Worm (Caenorhabditis elegans) whole organism, late embryonic: ENCODE measurements around the gene snn-1.

ENCODE experiments used
- C08G9.2 ChIP-seq: sonication (generic microtip); optimal IDR thresholded peaks from 2 replicates; lab custom pipeline; 2016; ENCODE audit warnings: mild to moderate bottlenecking, missing genetic modification characterization, moderate library complexity, missing compliant biosample characterization
- C38D4.7 ChIP-seq: fragments of 200-800 bp; sonication (Bioruptor generic); optimal IDR thresholded peaks from 2 replicates; lab custom pipeline; 2018; ENCODE audit warnings: mild to moderate bottlenecking, missing genetic modification characterization, moderate library complexity, missing compliant biosample characterization
- F13H6.1 ChIP-seq: sonication (generic microtip); optimal IDR thresholded peaks from 2 replicates; lab custom pipeline; 2016; ENCODE audit warnings: missing genetic modification characterization, missing compliant biosample characterization
- K09A11.1 ChIP-seq: sonication (generic microtip); optimal IDR thresholded peaks from 2 replicates; lab custom pipeline; 2017; ENCODE audit warnings: antibody characterized with exemption, mild to moderate bottlenecking, missing genetic modification characterization, missing compliant biosample characterization; ENCODE audit not compliant: insufficient read depth
- T23F11.4 ChIP-seq: fragments of 200-800 bp; sonication (Bioruptor generic); optimal IDR thresholded peaks from 2 replicates; lab custom pipeline; 2018; ENCODE audit warnings: mild to moderate bottlenecking, missing genetic modification characterization, missing compliant biosample characterization
- ahr-1 ChIP-seq: sonication (generic microtip); optimal IDR thresholded peaks from 2 replicates; lab custom pipeline; 2016; ENCODE audit warnings: missing genetic modification characterization, missing compliant biosample characterization
- ama-1 ChIP-seq: fragments of 150-350 bp; optimal IDR thresholded peaks from 2 replicates; lab custom pipeline; 2014
- ceh-14 ChIP-seq: sonication (generic microtip); optimal IDR thresholded peaks from 2 replicates; lab custom pipeline; 2016; ENCODE audit warnings: missing genotype, missing genetic modification characterization, missing compliant biosample characterization
- ceh-18 ChIP-seq: sonication (generic microtip); optimal IDR thresholded peaks from 2 replicates; lab custom pipeline; 2016; ENCODE audit warnings: missing genetic modification characterization, missing compliant biosample characterization
- ceh-2 ChIP-seq: sonication (generic microtip); optimal IDR thresholded peaks from 2 replicates; lab custom pipeline; 2016; ENCODE audit warnings: missing genotype, missing genetic modification characterization, missing compliant biosample characterization
- ceh-22 ChIP-seq: sonication (generic microtip); optimal IDR thresholded peaks from 2 replicates; lab custom pipeline; 2017; ENCODE audit warnings: missing biosample characterization, missing genetic modification characterization
- ceh-31 ChIP-seq: sonication (generic microtip); optimal IDR thresholded peaks from 2 replicates; lab custom pipeline; 2016; ENCODE audit warnings: missing genetic modification characterization, missing compliant biosample characterization
- ceh-34 ChIP-seq: sonication (generic microtip); optimal IDR thresholded peaks from 2 replicates; lab custom pipeline; 2016; ENCODE audit warnings: mild to moderate bottlenecking, missing genetic modification characterization, missing compliant biosample characterization
- ceh-45 ChIP-seq: fragments of 200-800 bp; sonication (Bioruptor generic); IDR thresholded peaks from 2 replicates; pipeline ENCODE4 v1.3.6; 2022; ENCODE audit warnings: missing genetic modification reagents, missing genetic modification characterization, missing compliant biosample characterization
- ceh-48 ChIP-seq: sonication (generic microtip); optimal IDR thresholded peaks from 2 replicates; lab custom pipeline; 2016; ENCODE audit warnings: missing genetic modification characterization, inconsistent platforms, missing compliant biosample characterization
- che-1 ChIP-seq: sonication (generic microtip); optimal IDR thresholded peaks from 2 replicates; lab custom pipeline; 2016; ENCODE audit warnings: mild to moderate bottlenecking, missing genetic modification characterization, missing compliant biosample characterization
- dmd-4 ChIP-seq: sonication (generic microtip); optimal IDR thresholded peaks from 2 replicates; lab custom pipeline; 2016; ENCODE audit warnings: borderline replicate concordance, missing genetic modification characterization, missing compliant biosample characterization
- dve-1 ChIP-seq: sonication (generic microtip); optimal IDR thresholded peaks from 2 replicates; lab custom pipeline; 2017; ENCODE audit warnings: antibody characterized with exemption, mild to moderate bottlenecking, missing genetic modification characterization, missing compliant biosample characterization
- elt-2 ChIP-seq: sonication (generic microtip); optimal IDR thresholded peaks from 2 replicates; lab custom pipeline; 2016; ENCODE audit warnings: missing genetic modification reagents, missing genetic modification characterization, missing compliant biosample characterization
- elt-4 ChIP-seq: sonication (generic microtip); optimal IDR thresholded peaks from 2 replicates; lab custom pipeline; 2016; ENCODE audit warnings: missing genetic modification characterization, missing compliant biosample characterization
- eyg-1 ChIP-seq: sonication (generic microtip); optimal IDR thresholded peaks from 2 replicates; lab custom pipeline; 2016; ENCODE audit warnings: missing genotype, missing genetic modification characterization, missing compliant biosample characterization
- fax-1 ChIP-seq: sonication (generic microtip); optimal IDR thresholded peaks from 2 replicates; lab custom pipeline; 2016; ENCODE audit warnings: missing genotype, missing genetic modification characterization, missing compliant biosample characterization
- fkh-6 ChIP-seq: sonication (generic microtip); optimal IDR thresholded peaks from 2 replicates; lab custom pipeline; 2016; ENCODE audit warnings: missing genetic modification characterization, missing compliant biosample characterization
- hlh-30 ChIP-seq: sonication (generic microtip); optimal IDR thresholded peaks from 2 replicates; lab custom pipeline; 2017; ENCODE audit warnings: antibody characterized with exemption, missing genetic modification characterization, missing compliant biosample characterization; ENCODE audit not compliant: insufficient read depth
- lim-6 ChIP-seq: sonication (generic microtip); optimal IDR thresholded peaks from 2 replicates; lab custom pipeline; 2016; ENCODE audit warnings: missing genetic modification characterization, missing compliant biosample characterization
- madf-2 ChIP-seq: sonication (generic microtip); optimal IDR thresholded peaks from 2 replicates; lab custom pipeline; 2017; ENCODE audit warnings: missing genetic modification characterization, missing compliant biosample characterization
- mec-3 ChIP-seq: sonication (generic microtip); optimal IDR thresholded peaks from 2 replicates; lab custom pipeline; 2016; ENCODE audit warnings: borderline replicate concordance, missing genetic modification characterization, missing compliant biosample characterization
- nfya-1 ChIP-seq: sonication (generic microtip); optimal IDR thresholded peaks from 2 replicates; lab custom pipeline; 2017; ENCODE audit warnings: missing genetic modification characterization, mild to moderate bottlenecking, missing compliant biosample characterization, antibody characterized with exemption, moderate library complexity
- nhr-232 ChIP-seq: sonication (generic microtip); optimal IDR thresholded peaks from 2 replicates; lab custom pipeline; 2016; ENCODE audit warnings: missing genetic modification characterization, missing compliant biosample characterization
- npax-4 ChIP-seq: sonication (generic microtip); optimal IDR thresholded peaks from 2 replicates; lab custom pipeline; 2016; ENCODE audit warnings: missing genetic modification characterization, missing compliant biosample characterization
- pat-9 ChIP-seq: fragments of 200-800 bp; sonication (Bioruptor generic); optimal IDR thresholded peaks from 2 replicates; lab custom pipeline; 2018; ENCODE audit warnings: mild to moderate bottlenecking, missing genetic modification characterization, moderate library complexity, missing compliant biosample characterization
- pax-1 ChIP-seq: fragments of 150-350 bp; optimal IDR thresholded peaks from 2 replicates; lab custom pipeline; 2014; ENCODE audit warnings: missing biosample characterization, missing genetic modification characterization
- pha-2 ChIP-seq: sonication (generic microtip); optimal IDR thresholded peaks from 2 replicates; lab custom pipeline; 2017; ENCODE audit warnings: mild to moderate bottlenecking, missing genetic modification characterization, missing compliant biosample characterization
- pha-4 ChIP-seq: fragments of 150-350 bp; optimal IDR thresholded peaks from 2 replicates; lab custom pipeline; 2018; ENCODE audit warnings: missing biosample characterization, missing genetic modification reagents, missing genetic modification characterization
- pqm-1 ChIP-seq: sonication (generic microtip); optimal IDR thresholded peaks from 2 replicates; lab custom pipeline; 2016; ENCODE audit warnings: missing genetic modification characterization, missing compliant biosample characterization
- pros-1 ChIP-seq: fragments of 150-350 bp; optimal IDR thresholded peaks from 2 replicates; lab custom pipeline; 2014; ENCODE audit warnings: missing biosample characterization, missing genetic modification reagents, missing genetic modification characterization
- ref-2 ChIP-seq: sonication (generic microtip); optimal IDR thresholded peaks from 2 replicates; lab custom pipeline; 2016; ENCODE audit warnings: missing genetic modification characterization, missing compliant biosample characterization
- rnt-1 ChIP-seq: sonication (generic microtip); optimal IDR thresholded peaks from 2 replicates; lab custom pipeline; 2016; ENCODE audit warnings: missing genetic modification characterization, missing compliant biosample characterization
- sdc-2 ChIP-seq: sonication (generic microtip); optimal IDR thresholded peaks from 2 replicates; lab custom pipeline; 2016; ENCODE audit warnings: missing genotype, missing genetic modification characterization, missing compliant biosample characterization
- sox-2 ChIP-seq: fragments of 200-800 bp; sonication (Bioruptor generic); IDR thresholded peaks from 2 replicates; pipeline ENCODE4 v1.3.6; 2022; ENCODE audit warnings: missing genetic modification reagents, missing genetic modification characterization, missing compliant biosample characterization
- sox-4 ChIP-seq: sonication (generic microtip); optimal IDR thresholded peaks from 2 replicates; lab custom pipeline; 2017; ENCODE audit warnings: mild to moderate bottlenecking, missing genetic modification characterization, inconsistent platforms, missing compliant biosample characterization
- syd-9 ChIP-seq: sonication (generic microtip); optimal IDR thresholded peaks from 2 replicates; lab custom pipeline; 2016; ENCODE audit warnings: mild to moderate bottlenecking, missing genetic modification characterization, moderate library complexity, missing compliant biosample characterization
- tbx-2 ChIP-seq: sonication (generic microtip); optimal IDR thresholded peaks from 2 replicates; lab custom pipeline; 2016; ENCODE audit warnings: missing genetic modification characterization, missing compliant biosample characterization
- tbx-7 ChIP-seq: sonication (generic microtip); optimal IDR thresholded peaks from 2 replicates; lab custom pipeline; 2016; ENCODE audit warnings: missing genotype, missing genetic modification characterization, missing compliant biosample characterization
- unc-42 ChIP-seq: sonication (generic microtip); optimal IDR thresholded peaks from 2 replicates; lab custom pipeline; 2016; ENCODE audit warnings: missing genotype, missing genetic modification characterization, missing compliant biosample characterization
- unc-55 ChIP-seq: sonication (generic microtip); optimal IDR thresholded peaks from 2 replicates; lab custom pipeline; 2017; ENCODE audit warnings: missing biosample characterization, missing genetic modification reagents, missing genetic modification characterization
- unc-86 ChIP-seq: sonication (generic microtip); optimal IDR thresholded peaks from 2 replicates; lab custom pipeline; 2016; ENCODE audit warnings: missing genetic modification characterization, missing compliant biosample characterization
- zip-5 ChIP-seq: sonication (generic microtip); optimal IDR thresholded peaks from 2 replicates; lab custom pipeline; 2016; ENCODE audit warnings: missing genetic modification characterization, missing compliant biosample characterization
- ztf-16 ChIP-seq: sonication (generic microtip); optimal IDR thresholded peaks from 2 replicates; lab custom pipeline; 2017; ENCODE audit warnings: missing genetic modification characterization, missing compliant biosample characterization

The snn-1 gene

DNA sequence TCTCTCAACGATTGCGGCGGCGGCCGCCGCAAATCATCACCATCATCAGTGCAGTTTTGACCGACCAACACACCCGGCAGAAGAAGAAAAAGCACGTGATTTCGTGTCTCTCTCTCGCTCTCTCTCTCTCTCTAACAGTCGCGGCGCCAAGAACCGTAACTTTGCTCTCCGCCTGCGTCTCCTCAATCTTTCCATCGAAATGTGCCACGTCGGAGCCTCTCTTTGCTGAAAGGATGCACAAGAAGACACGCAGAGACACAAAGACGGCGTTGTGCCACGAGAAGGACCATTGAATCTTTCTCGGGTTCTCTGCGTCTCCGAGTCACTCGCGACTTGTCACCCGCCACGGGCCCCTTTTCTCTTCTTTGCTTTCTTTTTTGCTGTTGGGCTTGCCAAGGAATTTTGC is 43.0 kb upstream of the snn-1 start:
- TF ChIP-seq ama-1 (lab: Kevin White, UChicago) (no peak), dve-1 (tag; lab: Kevin White, UChicago) (peak; percentile 28), fax-1 (no peak), sox-4 (tag; lab: Kevin White, UChicago) (no peak), pros-1 (no peak), ceh-45 (GFP tag; lab: Robert Waterston, UW) (no peak), pqm-1 (tag; lab: Kevin White, UChicago) (peak; percentile 17), lim-6 (tag; lab: Kevin White, UChicago) (peak; percentile 39), che-1 (no peak), F13H6.1 (tag; lab: Kevin White, UChicago) (peak; percentile 60), unc-55 (GFP tag; lab: Kevin White, UChicago) (peak; percentile 69), nhr-232 (tag; lab: Kevin White, UChicago) (no peak), ceh-34 (peak; percentile 61), nfya-1 (tag; lab: Kevin White, UChicago) (peak; percentile 58), madf-2 (tag; lab: Kevin White, UChicago) (no peak), ceh-2 (tag; lab: Kevin White, UChicago) (peak; percentile 23), unc-42 (peak; percentile 61), syd-9 (tag; lab: Kevin White, UChicago) (peak; percentile 6), tbx-7 (tag; lab: Kevin White, UChicago) (no peak), ceh-18 (peak; percentile 95), tbx-2 (tag; lab: Kevin White, UChicago) (peak; percentile 14), sdc-2 (tag; lab: Kevin White, UChicago) (no peak), dmd-4 (no peak), ahr-1 (tag; lab: Kevin White, UChicago) (no peak), sox-2 (GFP tag; lab: Robert Waterston, UW) (no peak), elt-2 (tag; lab: Kevin White, UChicago) (no peak), ref-2 (tag; lab: Kevin White, UChicago) (no peak), ceh-14 (tag; lab: Kevin White, UChicago) (no peak), fkh-6 (tag; lab: Kevin White, UChicago) (no peak), mec-3 (tag; lab: Kevin White, UChicago) (peak; percentile 53), ceh-31 (peak; percentile 50), eyg-1 (tag; lab: Kevin White, UChicago) (no peak), rnt-1 (tag; lab: Kevin White, UChicago) (peak; percentile 50), zip-5 (no peak), ceh-22 (tag; lab: Kevin White, UChicago) (no peak), npax-4 (tag; lab: Kevin White, UChicago) (no peak), C08G9.2 (tag; lab: Kevin White, UChicago) (peak; percentile 1), hlh-30 (tag; lab: Kevin White, UChicago) (peak; percentile 83), pha-2 (no peak), pat-9 (tag; lab: Kevin White, UChicago) (no peak), C38D4.7 (GFP tag; lab: Kevin White, UChicago) (no peak)

DNA sequence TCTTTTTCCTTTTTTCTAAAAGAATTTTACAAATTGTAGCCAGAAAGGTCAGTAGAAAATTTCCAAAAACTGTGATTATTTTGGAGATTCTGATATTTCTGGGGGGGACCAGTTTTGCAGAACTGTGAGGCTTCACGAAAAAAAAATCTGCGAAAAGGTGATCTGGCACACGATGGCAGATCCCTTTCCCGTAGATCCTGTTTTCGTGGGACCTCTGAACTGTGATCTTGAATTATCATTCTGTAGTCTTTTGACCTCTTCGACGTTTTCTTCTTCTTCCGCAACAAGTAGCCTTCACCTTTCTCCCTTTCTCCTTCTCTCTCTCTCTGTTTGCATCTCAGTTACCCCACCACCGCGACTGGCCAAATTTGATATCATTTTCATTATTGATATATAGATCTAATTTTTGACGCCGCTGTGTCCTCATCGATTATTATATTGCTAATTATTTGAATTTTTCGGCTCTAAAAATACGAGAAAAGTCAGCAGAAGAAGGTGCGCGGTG is 39.1 kb upstream of the snn-1 start:
- TF ChIP-seq unc-55 (GFP tag; lab: Kevin White, UChicago), result no peak
- TF ChIP-seq elt-4 (tag; lab: Kevin White, UChicago), result no peak
- TF ChIP-seq ceh-34, result no peak
- TF ChIP-seq sdc-2 (tag; lab: Kevin White, UChicago), result no peak
- no peak for TF ChIP-seq npax-4 (tag; lab: Kevin White, UChicago)
- no peak for TF ChIP-seq pqm-1 (tag; lab: Kevin White, UChicago)
- TF ChIP-seq unc-42, result no peak
- TF ChIP-seq fkh-6 (tag; lab: Kevin White, UChicago), result no peak
- no peak for TF ChIP-seq sox-2 (GFP tag; lab: Robert Waterston, UW)
- peak; percentile 28 for TF ChIP-seq tbx-7 (tag; lab: Kevin White, UChicago)
- no peak for TF ChIP-seq pax-1 (tag; lab: Kevin White, UChicago)
- no peak for TF ChIP-seq elt-2 (tag; lab: Kevin White, UChicago)
- no peak for TF ChIP-seq pat-9 (tag; lab: Kevin White, UChicago)
- TF ChIP-seq ref-2 (tag; lab: Kevin White, UChicago), result peak; percentile 44
- TF ChIP-seq ceh-22 (tag; lab: Kevin White, UChicago), result no peak
- no peak for TF ChIP-seq ceh-18
- TF ChIP-seq F13H6.1 (tag; lab: Kevin White, UChicago), result no peak
- TF ChIP-seq fax-1, result peak; percentile 17
- no peak for TF ChIP-seq unc-86
- no peak for TF ChIP-seq zip-5
- no peak for TF ChIP-seq pha-4 (tag; lab: Kevin White, UChicago)
- TF ChIP-seq C38D4.7 (GFP tag; lab: Kevin White, UChicago), result no peak
- no peak for TF ChIP-seq K09A11.1 (tag; lab: Kevin White, UChicago)
- TF ChIP-seq tbx-2 (tag; lab: Kevin White, UChicago), result peak; percentile 60
- no peak for TF ChIP-seq hlh-30 (tag; lab: Kevin White, UChicago)
- peak; percentile 37 for TF ChIP-seq ceh-31
- TF ChIP-seq che-1, result no peak
- no peak for TF ChIP-seq ceh-48 (tag; lab: Kevin White, UChicago)
- TF ChIP-seq T23F11.4 (GFP tag; lab: Kevin White, UChicago), result no peak
- no peak for TF ChIP-seq ztf-16 (tag; lab: Kevin White, UChicago)
- no peak for TF ChIP-seq dve-1 (tag; lab: Kevin White, UChicago)
